Fruit fly (Drosophila melanogaster) S2 (cell line): ENCODE measurements around the gene Fst.
A peak's percentile ranks its signal among the peaks of the same experiment; 100 is the strongest.

Experiments used
- CG8478 ChIP-seq: fragments of >200 bp; optimal IDR thresholded peaks from 2 replicates; lab custom pipeline; 2018
- CTCF ChIP-seq, 2 experiments: fragments of >200 bp; optimal IDR thresholded peaks; 2 replicates each; lab custom pipeline; 2018

DNA sequence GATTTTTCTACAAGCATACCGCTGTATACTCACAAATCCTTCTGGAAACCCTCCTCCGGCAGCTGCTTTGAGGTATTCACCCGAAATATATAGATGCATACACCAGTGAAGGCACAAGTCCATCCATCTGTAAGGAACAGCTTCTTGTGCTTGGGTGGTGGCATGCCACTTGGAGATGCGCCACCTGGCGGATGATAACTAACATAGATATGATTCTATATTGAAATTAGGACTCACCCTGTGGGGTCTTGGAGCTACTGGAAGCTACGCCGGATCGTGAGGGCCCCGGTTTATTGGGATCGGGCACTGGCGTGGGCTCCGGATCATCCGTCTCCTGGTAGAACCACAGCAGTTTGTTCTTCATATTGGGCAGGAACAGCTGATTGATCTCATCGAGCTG, 27.3 kb upstream of the Fst start:
- TF ChIP-seq CTCF (optimal IDR thresholded peaks at IDR 0.05; lab: Kevin White, UChicago), result peak; percentile 63 to 64
- TF ChIP-seq CG8478, result no peak
